Fruit fly (Drosophila melanogaster): ENCODE data around the gene CG2162.

CG2162 gene

dm6 chr3L:3034779-3035643 is at the start of gene CG2162:
TSS of gene CG2162 (plus strand) at chr3L:3035196.
- TF ChIP-seq noc (tag; optimal IDR thresholded peaks at IDR 0.05): no peak

- TF ChIP-seq noc (tag; optimal IDR thresholded peaks at IDR 0.05): no peak
Observed at dm6 chr3L:2986302-2986701, 48.7 kb upstream of the CG2162 start.

- no peak for TF ChIP-seq noc (tag; optimal IDR thresholded peaks at IDR 0.05)
Observed at dm6 chr3L:2987749-2988148, 47.2 kb upstream of the CG2162 start.

- no peak for TF ChIP-seq noc (tag; optimal IDR thresholded peaks at IDR 0.05)
Observed at dm6 chr3L:2994872-2995271, 40.1 kb upstream of the CG2162 start, which contains the start of gene CG2113. TSS of gene CG2113 (plus strand) at chr3L:2995172.

dm6 chr3L:3001445-3001844 is 33.6 kb upstream of the CG2162 start, which contains the start of gene FMRFaR:
TSS of gene FMRFaR (plus strand) at chr3L:3001716.
- no peak for TF ChIP-seq noc (tag; optimal IDR thresholded peaks at IDR 0.05)

- no peak for TF ChIP-seq noc (tag; optimal IDR thresholded peaks at IDR 0.05)
Observed at dm6 chr3L:3013496-3013895, 21.5 kb upstream of the CG2162 start.

dm6 chr3L:3015969-3016368 is 19.0 kb upstream of the CG2162 start, which contains the start of gene CG32488:
TSS of gene CG32488 (minus strand) at chr3L:3016069.
- TF ChIP-seq noc (tag; optimal IDR thresholded peaks at IDR 0.05): no peak

dm6 chr3L:3017156-3017555 is 17.8 kb upstream of the CG2162 start, which contains the start of gene CG32487:
TSS of gene CG32487 (minus strand) at chr3L:3017256.
- TF ChIP-seq noc (tag; optimal IDR thresholded peaks at IDR 0.05): no peak

dm6 chr3L:3026421-3026820 is 8.6 kb upstream of the CG2162 start, which contains the start of gene aly:
TSS of gene aly (minus strand) at chr3L:3026521.
- TF ChIP-seq noc (tag; optimal IDR thresholded peaks at IDR 0.05): no peak

- TF ChIP-seq noc (tag; optimal IDR thresholded peaks at IDR 0.05): peak; percentile 95
Observed at dm6 chr3L:3035769-3036583, 980 bp downstream of the CG2162 start.

dm6 chr3L:3036951-3037586 is 2.1 kb downstream of the CG2162 start:
- TF ChIP-seq noc (tag; optimal IDR thresholded peaks at IDR 0.05): no peak

dm6 chr3L:3037822-3038563 is 3.0 kb downstream of the CG2162 start:
- TF ChIP-seq noc (tag; optimal IDR thresholded peaks at IDR 0.05): peak; percentile 22

- peak; percentile 82 for TF ChIP-seq noc (tag; optimal IDR thresholded peaks at IDR 0.05)
Observed at dm6 chr3L:3042150-3043049, 7.4 kb downstream of the CG2162 start, which contains the start of gene Prx4. TSS of gene Prx4 (plus strand) at chr3L:3042359.

dm6 chr3L:3045256-3045743 is 10.3 kb downstream of the CG2162 start:
- TF ChIP-seq noc (tag; optimal IDR thresholded peaks at IDR 0.05): peak; percentile 73
